Worm (Caenorhabditis elegans): ENCODE measurements around the gene F22B7.9.

Gene F22B7.9

ce11 chrIII:8628405-8628982, 25.2 kb downstream of the F22B7.9 start, which contains the start of the genes polk-1 and gpr-1:
Gene polk-1 (minus strand): TSS chrIII:8628590.
Gene gpr-1 (plus strand): TSS chrIII:8628932.
- TF ChIP-seq nhr-232 (tag; optimal IDR thresholded peaks at IDR 0.05) (no peak), odd-2 (tag; optimal IDR thresholded peaks at IDR 0.05) (no peak), ceh-30 (tag; optimal IDR thresholded peaks at IDR 0.05) (no peak), fkh-10 (GFP tag; optimal IDR thresholded peaks at IDR 0.05) (no peak)

ce11 chrIII:8625125-8625524, 28.6 kb downstream of the F22B7.9 start:
- TF ChIP-seq Y22D7AL.16 (tag; optimal IDR thresholded peaks at IDR 0.05) (no peak), rnt-1 (tag; optimal IDR thresholded peaks at IDR 0.05) (no peak), pat-9 (tag; optimal IDR thresholded peaks at IDR 0.05) (no peak), lim-6 (tag; optimal IDR thresholded peaks at IDR 0.05) (no peak), T23F11.4 (GFP tag; optimal IDR thresholded peaks at IDR 0.05) (no peak), eyg-1 (tag; optimal IDR thresholded peaks at IDR 0.05) (no peak), F13H6.1 (tag; optimal IDR thresholded peaks at IDR 0.05) (no peak), lin-11 (tag; optimal IDR thresholded peaks at IDR 0.05) (no peak), sdc-2 (tag; optimal IDR thresholded peaks at IDR 0.05) (no peak), unc-86 (tag; optimal IDR thresholded peaks at IDR 0.05) (no peak), nhr-232 (tag; optimal IDR thresholded peaks at IDR 0.05) (no peak), zip-5 (tag; optimal IDR thresholded peaks at IDR 0.05) (no peak), ttx-3 (tag; optimal IDR thresholded peaks at IDR 0.05) (no peak), ceh-31 (tag; optimal IDR thresholded peaks at IDR 0.05) (no peak), sox-2 (GFP tag; IDR thresholded peaks at IDR 0.05) (no peak)

- TF ChIP-seq odd-2 (tag; optimal IDR thresholded peaks at IDR 0.05), result no peak
- TF ChIP-seq rnt-1 (tag; optimal IDR thresholded peaks at IDR 0.05), result no peak
- no peak for TF ChIP-seq ztf-16 (tag; optimal IDR thresholded peaks at IDR 0.05)
Measured at ce11 chrIII:8622435-8622834, 31.3 kb downstream of the F22B7.9 start, which contains the start of gene ceh-16. Gene ceh-16 (plus strand): TSS chrIII:8622735.

ce11 chrIII:8621982-8622381, 31.7 kb downstream of the F22B7.9 start:
- TF ChIP-seq hlh-13 (GFP tag; optimal IDR thresholded peaks at IDR 0.05), result no peak
- TF ChIP-seq fkh-6 (tag; optimal IDR thresholded peaks at IDR 0.05), result no peak
- no peak for TF ChIP-seq K09A11.1 (tag; optimal IDR thresholded peaks at IDR 0.05; ENCODE audit: insufficient read depth)
- TF ChIP-seq unc-86 (tag; optimal IDR thresholded peaks at IDR 0.05), result no peak
- TF ChIP-seq T23F11.4 (GFP tag; optimal IDR thresholded peaks at IDR 0.05), result no peak
- no peak for TF ChIP-seq sox-2 (GFP tag; IDR thresholded peaks at IDR 0.05)
- TF ChIP-seq hlh-15 (tag; optimal IDR thresholded peaks at IDR 0.05), result no peak
- no peak for TF ChIP-seq che-1 (tag; optimal IDR thresholded peaks at IDR 0.05)
- no peak for TF ChIP-seq ahr-1 (tag; optimal IDR thresholded peaks at IDR 0.05)
- no peak for TF ChIP-seq ceh-19 (GFP tag; optimal IDR thresholded peaks at IDR 0.05)
- TF ChIP-seq ceh-9 (tag; optimal IDR thresholded peaks at IDR 0.05), result no peak
- TF ChIP-seq nfya-1 (tag; optimal IDR thresholded peaks at IDR 0.05), result no peak
- no peak for TF ChIP-seq nhr-11 (tag; optimal IDR thresholded peaks at IDR 0.05)
- TF ChIP-seq ama-1 (optimal IDR thresholded peaks at IDR 0.05), result no peak
- TF ChIP-seq unc-3 (GFP tag; conservative IDR thresholded peaks at IDR 0.05), result no peak
- no peak for TF ChIP-seq unc-3 (tag; optimal IDR thresholded peaks at IDR 0.05)
- TF ChIP-seq elt-2 (tag; optimal IDR thresholded peaks at IDR 0.05), result no peak
- TF ChIP-seq lin-11 (tag; optimal IDR thresholded peaks at IDR 0.05), result no peak

- TF ChIP-seq nfya-1 (tag; optimal IDR thresholded peaks at IDR 0.05) (peak; percentile 18), pag-3 (tag; optimal IDR thresholded peaks at IDR 0.05; ENCODE audit: borderline replicate concordance) (no peak), ceh-18 (tag; optimal IDR thresholded peaks at IDR 0.05) (no peak), sdc-2 (tag; optimal IDR thresholded peaks at IDR 0.05) (no peak)
Measured at ce11 chrIII:8621002-8621401, 32.7 kb downstream of the F22B7.9 start.

Data from whole organism, late embryonic.